Worm (Caenorhabditis elegans): ENCODE results near the gene ZC132.11.

- TF ChIP-seq nhr-11 (tag; optimal IDR thresholded peaks at IDR 0.05) (no peak), attf-4 (tag; optimal IDR thresholded peaks at IDR 0.05) (no peak), ces-1 (GFP tag; optimal IDR thresholded peaks at IDR 0.05) (no peak)
Measured at ce11 chrV:4273372-4273771, 25.1 kb downstream of the ZC132.11 start.
